Worm (Caenorhabditis elegans): ENCODE results near the gene lin-29.

- TF ChIP-seq dpl-1 (GFP tag; optimal IDR thresholded peaks at IDR 0.05) (no peak), mes-4 (tag; optimal IDR thresholded peaks at IDR 0.05) (no peak), unc-62 (GFP tag; optimal IDR thresholded peaks at IDR 0.05) (no peak), nfyb-1 (GFP tag; IDR thresholded peaks at IDR 0.05) (no peak)
These were observed 18.6 kb downstream of the lin-29 start for ce11 chrII:11916555-11916941.

Measured in whole organism, young adult.